Fruit fly (Drosophila melanogaster) whole organism, prepupa: ENCODE data around the gene Dhc93AB.

Source experiments
- Blimp-1 ChIP-seq: fragments of 200-800 bp; sonication (Bioruptor generic); optimal IDR thresholded peaks from 3 replicates; lab custom pipeline; 2017; ENCODE audit warnings: missing biosample characterization, missing genetic modification characterization, mild to moderate bottlenecking, moderate library complexity, missing genetic modification reagents
- CG10631 ChIP-seq: fragments of 200-800 bp; sonication (Bioruptor generic); optimal IDR thresholded peaks from 2 replicates; lab custom pipeline; 2016; ENCODE audit warnings: missing biosample characterization, missing genetic modification characterization
- CG11762 ChIP-seq: fragments of 200-800 bp; sonication (Bioruptor generic); optimal IDR thresholded peaks from 3 replicates; lab custom pipeline; 2016; ENCODE audit warnings: missing biosample characterization, missing genetic modification characterization; ENCODE audit not compliant: insufficient read depth
- CG11902 ChIP-seq: fragments of 200-800 bp; sonication (Bioruptor generic); optimal IDR thresholded peaks from 3 replicates; lab custom pipeline; 2016; ENCODE audit warnings: missing biosample characterization, missing genetic modification characterization
- CG15336 ChIP-seq: fragments of 200-800 bp; sonication (Bioruptor generic); IDR thresholded peaks from 2 replicates; pipeline ENCODE4 v1.3.6; 2022; ENCODE audit warnings: missing biosample characterization, missing genetic modification characterization
- CG1621 ChIP-seq: fragments of 200-800 bp; sonication (Bioruptor generic); optimal IDR thresholded peaks from 3 replicates; lab custom pipeline; 2018; ENCODE audit warnings: missing biosample characterization, mild to moderate bottlenecking, missing genetic modification characterization
- CG31627 ChIP-seq: fragments of 200-800 bp; sonication (Bioruptor generic); optimal IDR thresholded peaks from 3 replicates; lab custom pipeline; 2016; ENCODE audit warnings: missing biosample characterization, missing genetic modification characterization
- CG34406 ChIP-seq: fragments of 200-800 bp; sonication (Bioruptor generic); optimal IDR thresholded peaks from 3 replicates; lab custom pipeline; 2016; ENCODE audit warnings: missing biosample characterization, missing genetic modification characterization
- CG3919 ChIP-seq: fragments of 200-800 bp; sonication (Bioruptor generic); optimal IDR thresholded peaks from 3 replicates; lab custom pipeline; 2016; ENCODE audit warnings: missing biosample characterization, missing genetic modification characterization
- CG6163 ChIP-seq: fragments of 200-800 bp; sonication (Bioruptor generic); IDR thresholded peaks from 3 replicates; pipeline ENCODE4 v1.3.6; 2022; ENCODE audit warnings: missing biosample characterization, missing genetic modification characterization
- CG6276 ChIP-seq: fragments of 200-800 bp; sonication (Bioruptor generic); optimal IDR thresholded peaks from 2 replicates; lab custom pipeline; 2017; ENCODE audit warnings: missing biosample characterization, mild to moderate bottlenecking, missing genetic modification characterization
- CG6792 ChIP-seq: fragments of 200-800 bp; sonication (Bioruptor generic); optimal IDR thresholded peaks from 3 replicates; lab custom pipeline; 2016; ENCODE audit warnings: missing biosample characterization, missing genetic modification characterization
- CG7368 ChIP-seq: fragments of 200-800 bp; sonication (Bioruptor generic); optimal IDR thresholded peaks from 3 replicates; lab custom pipeline; 2016; ENCODE audit warnings: missing biosample characterization, missing genetic modification characterization
- CG8119 ChIP-seq: fragments of 200-800 bp; sonication (Bioruptor generic); IDR thresholded peaks from 3 replicates; pipeline ENCODE4 v1.3.6; 2022; ENCODE audit warnings: missing biosample characterization, missing genetic modification characterization
- CG8319 ChIP-seq: fragments of 200-800 bp; sonication (Bioruptor generic); optimal IDR thresholded peaks from 3 replicates; lab custom pipeline; 2016; ENCODE audit warnings: missing biosample characterization, missing genetic modification characterization
- CG8632 ChIP-seq: fragments of 200-800 bp; sonication (Bioruptor generic); optimal IDR thresholded peaks from 3 replicates; lab custom pipeline; 2016; ENCODE audit warnings: missing biosample characterization, missing genetic modification characterization
- CG9139 ChIP-seq: fragments of 200-800 bp; sonication (Bioruptor generic); optimal IDR thresholded peaks from 3 replicates; lab custom pipeline; 2017; ENCODE audit warnings: missing biosample characterization, mild to moderate bottlenecking, missing genetic modification characterization
- Eip78C ChIP-seq: fragments of 200-800 bp; sonication (Bioruptor generic); peaks from one replicate; lab custom pipeline; 2016; ENCODE audit warnings: missing biosample characterization, missing genetic modification characterization
- Ets21C ChIP-seq: fragments of 200-800 bp; sonication (Bioruptor generic); optimal IDR thresholded peaks from 3 replicates; lab custom pipeline; 2016; ENCODE audit warnings: missing biosample characterization, missing genetic modification characterization
- Ets96B ChIP-seq: fragments of 200-800 bp; optimal IDR thresholded peaks from 2 replicates; lab custom pipeline; 2019; ENCODE audit warnings: missing biosample characterization, mild to moderate bottlenecking, missing genetic modification characterization, moderate library complexity
- Gug ChIP-seq: fragments of 200-800 bp; sonication (Bioruptor generic); IDR thresholded peaks from 2 replicates; pipeline ENCODE4 v1.3.6; 2022; ENCODE audit warnings: missing biosample characterization, missing genetic modification characterization
- Hr38 ChIP-seq: sonication (Bioruptor generic); optimal IDR thresholded peaks from 2 replicates; lab custom pipeline; 2016; ENCODE audit warnings: missing biosample characterization, missing genetic modification characterization
- OdsH ChIP-seq: fragments of 200-800 bp; sonication (Bioruptor generic); optimal IDR thresholded peaks from 3 replicates; lab custom pipeline; 2016; ENCODE audit warnings: missing biosample characterization, missing genetic modification characterization
- Sox14 ChIP-seq: fragments of 200-800 bp; sonication (Bioruptor generic); optimal IDR thresholded peaks from 3 replicates; lab custom pipeline; 2016; ENCODE audit warnings: missing biosample characterization, missing genetic modification characterization
- Sox15 ChIP-seq: fragments of 200-800 bp; sonication (Bioruptor generic); optimal IDR thresholded peaks from 3 replicates; lab custom pipeline; 2016; ENCODE audit warnings: missing biosample characterization, missing genetic modification characterization
- achi ChIP-seq: fragments of 200-800 bp; sonication (Bioruptor generic); optimal IDR thresholded peaks from 3 replicates; lab custom pipeline; 2016; ENCODE audit warnings: missing biosample characterization, missing genetic modification characterization
- cyc ChIP-seq: fragments of 200-800 bp; sonication (Bioruptor generic); optimal IDR thresholded peaks from 3 replicates; lab custom pipeline; 2016; ENCODE audit warnings: missing biosample characterization, missing genetic modification characterization
- eg ChIP-seq: fragments of 200-800 bp; sonication (Bioruptor generic); IDR thresholded peaks from 3 replicates; pipeline ENCODE4 v1.3.6; 2022; ENCODE audit warnings: missing biosample characterization, missing genetic modification characterization
- esn ChIP-seq: fragments of 200-800 bp; sonication (Bioruptor generic); optimal IDR thresholded peaks from 2 replicates; lab custom pipeline; 2016; ENCODE audit warnings: missing biosample characterization, mild to moderate bottlenecking, missing genetic modification characterization, moderate library complexity
- fd59A ChIP-seq: fragments of 200-800 bp; sonication (Bioruptor generic); optimal IDR thresholded peaks from 2 replicates; lab custom pipeline; 2017; ENCODE audit warnings: missing biosample characterization, mild to moderate bottlenecking, missing genetic modification characterization, missing genetic modification reagents
- fd85E ChIP-seq: fragments of 200-800 bp; sonication (Bioruptor generic); optimal IDR thresholded peaks from 3 replicates; lab custom pipeline; 2016; ENCODE audit warnings: missing biosample characterization, missing genetic modification characterization
- fkh ChIP-seq: fragments of 200-800 bp; sonication (Bioruptor generic); optimal IDR thresholded peaks from 3 replicates; lab custom pipeline; 2017; ENCODE audit warnings: missing biosample characterization, mild to moderate bottlenecking, missing genetic modification characterization, moderate library complexity
- lz ChIP-seq: fragments of 200-800 bp; sonication (Bioruptor generic); optimal IDR thresholded peaks from 3 replicates; lab custom pipeline; 2016; ENCODE audit warnings: missing biosample characterization, missing genetic modification characterization
- net ChIP-seq: fragments of 200-800 bp; sonication (Bioruptor generic); optimal IDR thresholded peaks from 3 replicates; lab custom pipeline; 2016; ENCODE audit warnings: missing biosample characterization, missing genetic modification characterization
- pdm3 ChIP-seq: fragments of 200-800 bp; sonication (Bioruptor generic); optimal IDR thresholded peaks from 3 replicates; lab custom pipeline; 2016; ENCODE audit warnings: missing biosample characterization, missing genetic modification characterization
- salr ChIP-seq, 2 experiments: fragments of 200-800 bp; sonication (Bioruptor generic); optimal IDR thresholded peaks; 3 replicates each; lab custom pipeline; 2016 to 2018; ENCODE audit warnings: missing biosample characterization in 2 of 2, missing genetic modification characterization in 2 of 2, mild to moderate bottlenecking in 1 of 2
- spab ChIP-seq: fragments of 200-800 bp; sonication (Bioruptor generic); optimal IDR thresholded peaks from 2 replicates; lab custom pipeline; 2017; ENCODE audit warnings: missing biosample characterization, mild to moderate bottlenecking, missing genetic modification characterization, missing genetic modification reagents
- ss ChIP-seq, 2 experiments: fragments of 200-800 bp; sonication (Bioruptor generic); optimal IDR thresholded peaks; 2 replicates in 1 of 2; 3 replicates in 1 of 2; lab custom pipeline; 2017 to 2018; ENCODE audit warnings: mild to moderate bottlenecking in 2 of 2, missing biosample characterization in 2 of 2, missing genetic modification characterization in 2 of 2, moderate library complexity in 1 of 2
- svp ChIP-seq: fragments of 200-800 bp; sonication (Bioruptor generic); peaks from one replicate; lab custom pipeline; 2016; ENCODE audit warnings: missing biosample characterization, missing genetic modification characterization
- topi ChIP-seq: fragments of 200-800 bp; sonication (Bioruptor generic); optimal IDR thresholded peaks from 3 replicates; lab custom pipeline; 2016; ENCODE audit warnings: missing biosample characterization, missing genetic modification characterization
- vri ChIP-seq: fragments of 200-800 bp; sonication (Bioruptor generic); optimal IDR thresholded peaks from 3 replicates; lab custom pipeline; 2016; ENCODE audit warnings: missing biosample characterization, mild to moderate bottlenecking, missing genetic modification characterization

Dhc93AB gene

dm6 chr3R:21023902-21024541 is 18.3 kb downstream of the Dhc93AB start, which contains the start of gene peg (continued):
- no peak for TF ChIP-seq CG10631 (GFP tag; lab: Kevin White, UChicago)
- TF ChIP-seq CG34406 (GFP tag; lab: Kevin White, UChicago): no peak
- TF ChIP-seq fkh (GFP tag; lab: Kevin White, UChicago): no peak
- TF ChIP-seq fd85E: no peak
- TF ChIP-seq spab (GFP tag; lab: Kevin White, UChicago): no peak
- peak; percentile 81 for TF ChIP-seq eg (GFP tag; lab: Robert Waterston, UW)
- peak; percentile 70 for TF ChIP-seq vri (GFP tag; lab: Kevin White, UChicago)
- no peak for TF ChIP-seq esn
- TF ChIP-seq CG8632 (GFP tag; lab: Kevin White, UChicago): no peak
- TF ChIP-seq CG1621 (tag; lab: Kevin White, UChicago): no peak
- peak; percentile 38 for TF ChIP-seq topi (GFP tag; lab: Kevin White, UChicago)
- no peak for TF ChIP-seq CG11762
- TF ChIP-seq Ets96B (tag; lab: Kevin White, UChicago): no peak
- no peak for TF ChIP-seq CG31627 (GFP tag; lab: Kevin White, UChicago)
- no peak for TF ChIP-seq lz (GFP tag; lab: Kevin White, UChicago)
- no peak for TF ChIP-seq achi
- TF ChIP-seq pdm3: peak; percentile 12
- TF ChIP-seq Sox15: no peak
- TF ChIP-seq Gug: peak; percentile 40; the same call in 1 of the 2 replicates
- no peak for TF ChIP-seq CG6792 (GFP tag; lab: Kevin White, UChicago)
- no peak for TF ChIP-seq fd59A (GFP tag; lab: Kevin White, UChicago)
- no peak for TF ChIP-seq CG11902 (GFP tag; lab: Kevin White, UChicago)
- peak; percentile 65 for TF ChIP-seq Eip78C (GFP tag; lab: Kevin White, UChicago)
- no peak for TF ChIP-seq salr (GFP tag; optimal IDR thresholded peaks at IDR 0.05; lab: Kevin White, UChicago)
- TF ChIP-seq CG9139 (GFP tag; lab: Kevin White, UChicago): peak; percentile 31
- no peak for TF ChIP-seq ss (GFP tag; optimal IDR thresholded peaks at IDR 0.05; lab: Kevin White, UChicago)
- no peak for TF ChIP-seq CG8319
- no peak for TF ChIP-seq Blimp-1 (GFP tag; lab: Kevin White, UChicago)
- no peak for TF ChIP-seq CG3919 (GFP tag; lab: Kevin White, UChicago)
- no peak for TF ChIP-seq cyc (GFP tag; lab: Kevin White, UChicago)

- TF ChIP-seq CG11902 (GFP tag; lab: Kevin White, UChicago) (no peak), fd59A (GFP tag; lab: Kevin White, UChicago) (no peak), svp (GFP tag; lab: Kevin White, UChicago) (peak; percentile 86)
Measured at dm6 chr3R:21022769-21023517, 19.4 kb downstream of the Dhc93AB start.

dm6 chr3R:21019073-21019472 is 23.2 kb downstream of the Dhc93AB start:
- peak; percentile 39 for TF ChIP-seq Eip78C (GFP tag; lab: Kevin White, UChicago)
- TF ChIP-seq Ets96B (tag; lab: Kevin White, UChicago): no peak
- no peak for TF ChIP-seq CG3919 (GFP tag; lab: Kevin White, UChicago)
- peak; percentile 56 for TF ChIP-seq vri (GFP tag; lab: Kevin White, UChicago)
- no peak for TF ChIP-seq net (GFP tag; lab: Kevin White, UChicago)
- TF ChIP-seq CG8119 (GFP tag; lab: Robert Waterston, UW): no peak
- peak; percentile 4 for TF ChIP-seq esn

- peak; percentile 50 for TF ChIP-seq esn
- peak; percentile 17 for TF ChIP-seq CG8319
- no peak for TF ChIP-seq CG15336 (GFP tag; lab: Robert Waterston, UW)
- TF ChIP-seq CG8119 (GFP tag; lab: Robert Waterston, UW): no peak
- TF ChIP-seq Sox15: no peak
- no peak; the same call in 1 of the 3 replicates for TF ChIP-seq CG6163 (GFP tag; lab: Robert Waterston, UW)
- peak; percentile 11 for TF ChIP-seq CG7368 (GFP tag; lab: Kevin White, UChicago)
- peak; percentile 49 for TF ChIP-seq vri (GFP tag; lab: Kevin White, UChicago)
- TF ChIP-seq CG11762: peak; percentile 40
- TF ChIP-seq Hr38: no peak
- TF ChIP-seq Eip78C (GFP tag; lab: Kevin White, UChicago): peak; percentile 47
- TF ChIP-seq svp (GFP tag; lab: Kevin White, UChicago): peak; percentile 67
- peak; percentile 68 for TF ChIP-seq Ets96B (tag; lab: Kevin White, UChicago)
- TF ChIP-seq CG31627 (GFP tag; lab: Kevin White, UChicago): peak; percentile 45
- TF ChIP-seq cyc (GFP tag; lab: Kevin White, UChicago): peak; percentile 65
- TF ChIP-seq Sox14: peak; percentile 16
- no peak for TF ChIP-seq OdsH (GFP tag; lab: Kevin White, UChicago)
- TF ChIP-seq Ets21C: no peak
- TF ChIP-seq CG6792 (GFP tag; lab: Kevin White, UChicago): peak; percentile 14
- TF ChIP-seq CG6276 (GFP tag; lab: Kevin White, UChicago): peak; percentile 19
Measured at dm6 chr3R:21017464-21018080, 24.7 kb downstream of the Dhc93AB start, which contains the start of gene Rlip. Gene Rlip, plus strand, starts transcription at chr3R:21017684.
